Fruit fly (Drosophila melanogaster) whole organism, embryonic: ENCODE data around the gene msopa.

Source experiments
- Aef1 ChIP-seq: fragments of 200-800 bp; sonication (Bioruptor generic); IDR thresholded peaks from 3 replicates; pipeline ENCODE4 v1.3.6; 2022; ENCODE audit warnings: missing biosample characterization, missing genetic modification characterization
- Atf6 ChIP-seq: fragments of 200-800 bp; sonication (Bioruptor generic); IDR thresholded peaks from 2 replicates; pipeline ENCODE4 v1.3.6; 2022; ENCODE audit warnings: missing biosample characterization, missing genetic modification characterization
- CG10147 ChIP-seq: fragments of 200-800 bp; sonication (Bioruptor generic); optimal IDR thresholded peaks from 2 replicates; lab custom pipeline; 2019; ENCODE audit warnings: missing biosample characterization, mild to moderate bottlenecking, missing genetic modification characterization, moderate library complexity
- CG10209 ChIP-seq: fragments of 200-800 bp; sonication (Bioruptor generic); optimal IDR thresholded peaks from 3 replicates; lab custom pipeline; 2017; ENCODE audit warnings: missing biosample characterization, mild to moderate bottlenecking, missing genetic modification characterization, missing genetic modification reagents
- CG10366 ChIP-seq: fragments of 200-800 bp; sonication (Bioruptor generic); IDR thresholded peaks from 2 replicates; pipeline ENCODE4 v1.3.6; 2022; ENCODE audit warnings: missing biosample characterization, missing genetic modification characterization
- CG12219 ChIP-seq: fragments of 200-800 bp; sonication (Bioruptor generic); optimal IDR thresholded peaks from 3 replicates; lab custom pipeline; 2018; ENCODE audit warnings: missing biosample characterization, mild to moderate bottlenecking, missing genetic modification characterization
- CG12744 ChIP-seq: fragments of 200-800 bp; sonication (Bioruptor generic); optimal IDR thresholded peaks from 2 replicates; lab custom pipeline; 2016; ENCODE audit warnings: missing biosample characterization, missing genetic modification characterization
- CG13424 ChIP-seq: fragments of 200-800 bp; sonication (Bioruptor generic); optimal IDR thresholded peaks from 2 replicates; lab custom pipeline; 2019; ENCODE audit warnings: missing biosample characterization, mild to moderate bottlenecking, missing genetic modification characterization, moderate library complexity
- CG17385 ChIP-seq: fragments of 200-800 bp; sonication (Bioruptor generic); optimal IDR thresholded peaks from 3 replicates; lab custom pipeline; 2018; ENCODE audit warnings: missing biosample characterization, mild to moderate bottlenecking, missing genetic modification characterization
- CG17612 ChIP-seq: fragments of 200-800 bp; sonication (Bioruptor generic); IDR thresholded peaks from 2 replicates; pipeline ENCODE4 v1.3.6; 2022; ENCODE audit warnings: missing biosample characterization, missing genetic modification characterization
- CG18262 ChIP-seq: fragments of 200-800 bp; optimal IDR thresholded peaks from 3 replicates; lab custom pipeline; 2019; ENCODE audit warnings: missing biosample characterization, mild to moderate bottlenecking, missing genetic modification characterization, moderate library complexity
- CG18599 ChIP-seq: fragments of 200-800 bp; sonication (Bioruptor generic); optimal IDR thresholded peaks from 3 replicates; lab custom pipeline; 2017; ENCODE audit warnings: missing biosample characterization, missing genetic modification characterization, mild to moderate bottlenecking, moderate library complexity, missing genetic modification reagents
- CG2202 ChIP-seq: fragments of 200-800 bp; sonication (Bioruptor generic); optimal IDR thresholded peaks from 2 replicates; lab custom pipeline; 2018; ENCODE audit warnings: missing biosample characterization, mild to moderate bottlenecking, missing genetic modification characterization
- CG32532 ChIP-seq: fragments of 200-800 bp; sonication (Bioruptor generic); IDR thresholded peaks from 2 replicates; pipeline ENCODE4 v1.3.6; 2022; ENCODE audit warnings: missing biosample characterization, missing genetic modification characterization
- CG34224 ChIP-seq: fragments of 200-800 bp; sonication (Bioruptor generic); IDR thresholded peaks from 3 replicates; pipeline ENCODE4 v1.3.6; 2022; ENCODE audit warnings: missing biosample characterization, missing genetic modification characterization; ENCODE audit not compliant: partially characterized antibody
- CG4404 ChIP-seq: fragments of 200-800 bp; sonication (Bioruptor generic); IDR thresholded peaks from 2 replicates; pipeline ENCODE4 v1.3.6; 2022; ENCODE audit warnings: missing biosample characterization, missing genetic modification characterization
- CG4424 ChIP-seq: fragments of 200-800 bp; sonication (Bioruptor generic); optimal IDR thresholded peaks from 3 replicates; lab custom pipeline; 2016; ENCODE audit warnings: missing biosample characterization, missing genetic modification characterization
- CG4707 ChIP-seq: fragments of 200-800 bp; sonication (Bioruptor generic); optimal IDR thresholded peaks from 2 replicates; lab custom pipeline; 2018; ENCODE audit warnings: missing biosample characterization, mild to moderate bottlenecking, missing genetic modification characterization, moderate library complexity
- CG7839 ChIP-seq: fragments of 200-800 bp; sonication (Bioruptor generic); optimal IDR thresholded peaks from 3 replicates; lab custom pipeline; 2018; ENCODE audit warnings: missing biosample characterization, mild to moderate bottlenecking, missing genetic modification characterization, moderate library complexity
- CG7987 ChIP-seq: fragments of 200-800 bp; sonication (Bioruptor generic); optimal IDR thresholded peaks from 2 replicates; lab custom pipeline; 2018; ENCODE audit warnings: missing biosample characterization, mild to moderate bottlenecking, missing genetic modification characterization, moderate library complexity
- CG8281 ChIP-seq: fragments of 200-800 bp; sonication (Bioruptor generic); optimal IDR thresholded peaks from 2 replicates; lab custom pipeline; 2018; ENCODE audit warnings: missing biosample characterization, mild to moderate bottlenecking, missing genetic modification characterization, moderate library complexity
- CG8359 ChIP-seq: fragments of 200-800 bp; sonication (Bioruptor generic); optimal IDR thresholded peaks from 2 replicates; lab custom pipeline; 2017; ENCODE audit warnings: missing biosample characterization, mild to moderate bottlenecking, missing genetic modification characterization, borderline replicate concordance
- CG8765 ChIP-seq: fragments of 200-800 bp; sonication (Bioruptor generic); IDR thresholded peaks from 2 replicates; pipeline ENCODE4 v1.3.6; 2022; ENCODE audit warnings: missing biosample characterization, missing genetic modification characterization
- CG9817 ChIP-seq: fragments of 200-800 bp; sonication (Bioruptor generic); optimal IDR thresholded peaks from 2 replicates; lab custom pipeline; 2018; ENCODE audit warnings: missing biosample characterization, mild to moderate bottlenecking, missing genetic modification characterization, moderate library complexity
- Dad ChIP-seq: fragments of 200-800 bp; sonication (Bioruptor generic); optimal IDR thresholded peaks from 3 replicates; lab custom pipeline; 2016; ENCODE audit warnings: missing biosample characterization, missing genetic modification characterization
- H2.0 ChIP-seq: fragments of 200-800 bp; sonication (Bioruptor generic); IDR thresholded peaks from 2 replicates; pipeline ENCODE4 v1.3.6; 2022; ENCODE audit warnings: missing biosample characterization, missing genetic modification characterization
- Hmr ChIP-seq: fragments of 200-800 bp; sonication (Bioruptor generic); optimal IDR thresholded peaks from 3 replicates; lab custom pipeline; 2017; ENCODE audit warnings: mild to moderate bottlenecking, missing biosample characterization, missing genetic modification reagents, missing genetic modification characterization
- Hmx ChIP-seq: fragments of 200-800 bp; sonication (Bioruptor generic); optimal IDR thresholded peaks from 2 replicates; lab custom pipeline; 2016; ENCODE audit warnings: missing biosample characterization, missing genetic modification characterization
- Hr3 ChIP-seq: fragments of 200-800 bp; sonication (Bioruptor generic); optimal IDR thresholded peaks from 3 replicates; lab custom pipeline; 2016; ENCODE audit warnings: missing biosample characterization, missing genetic modification characterization
- Oli ChIP-seq: fragments of 200-800 bp; sonication (Bioruptor generic); optimal IDR thresholded peaks from 2 replicates; lab custom pipeline; 2018; ENCODE audit warnings: missing biosample characterization, mild to moderate bottlenecking, missing genetic modification characterization, moderate library complexity
- Scr ChIP-seq: fragments of 200-800 bp; sonication (Bioruptor generic); IDR thresholded peaks from 2 replicates; pipeline ENCODE4 v1.3.6; 2022; ENCODE audit warnings: missing biosample characterization, missing genetic modification characterization; ENCODE audit not compliant: partially characterized antibody
- TFAM ChIP-seq: fragments of 200-800 bp; sonication (Bioruptor generic); optimal IDR thresholded peaks from 2 replicates; lab custom pipeline; 2017; ENCODE audit warnings: missing biosample characterization, missing genetic modification characterization, inconsistent platforms
- bbx ChIP-seq: fragments of 200-800 bp; sonication (Bioruptor generic); IDR thresholded peaks from 2 replicates; pipeline ENCODE4 v1.3.6; 2022; ENCODE audit warnings: missing biosample characterization, missing genetic modification characterization; ENCODE audit not compliant: partially characterized antibody
- br ChIP-seq: fragments of >200 bp; optimal IDR thresholded peaks from 2 replicates; lab custom pipeline; 2017
- chinmo ChIP-seq: fragments of 200-800 bp; sonication (Bioruptor generic); IDR thresholded peaks from 4 replicates; pipeline ENCODE4 v1.3.6; 2022; ENCODE audit warnings: missing biosample characterization, missing genetic modification characterization; ENCODE audit not compliant: partially characterized antibody
- emc ChIP-seq: fragments of 200-800 bp; sonication (Bioruptor generic); optimal IDR thresholded peaks from 2 replicates; lab custom pipeline; 2016; ENCODE audit warnings: missing biosample characterization, missing genetic modification characterization
- gsb ChIP-seq: fragments of 200-800 bp; sonication (Bioruptor generic); IDR thresholded peaks from 2 replicates; pipeline ENCODE4 v1.3.6; 2022; ENCODE audit warnings: missing biosample characterization, missing genetic modification characterization
- gt ChIP-seq: fragments of 200-800 bp; sonication (Bioruptor generic); IDR thresholded peaks from 2 replicates; pipeline ENCODE4 v1.3.6; 2022; ENCODE audit warnings: missing biosample characterization, missing genetic modification characterization
- ind ChIP-seq: fragments of 200-800 bp; sonication (Bioruptor generic); optimal IDR thresholded peaks from 3 replicates; lab custom pipeline; 2016; ENCODE audit warnings: missing biosample characterization, missing genetic modification characterization
- jumu ChIP-seq: fragments of 200-800 bp; sonication (Bioruptor generic); optimal IDR thresholded peaks from 3 replicates; lab custom pipeline; 2016; ENCODE audit warnings: missing biosample characterization, missing genetic modification characterization
- kay ChIP-seq: fragments of 200-800 bp; sonication (Bioruptor generic); optimal IDR thresholded peaks from 2 replicates; lab custom pipeline; 2016; ENCODE audit warnings: missing biosample characterization, missing genetic modification characterization
- lmd ChIP-seq: fragments of 200-800 bp; sonication (Bioruptor generic); IDR thresholded peaks from 2 replicates; pipeline ENCODE4 v1.3.6; 2022; ENCODE audit warnings: missing biosample characterization, missing genetic modification characterization
- onecut ChIP-seq: fragments of 200-800 bp; sonication (Bioruptor generic); IDR thresholded peaks from 2 replicates; pipeline ENCODE4 v1.3.6; 2022; ENCODE audit warnings: missing biosample characterization, missing genetic modification characterization
- pb ChIP-seq: fragments of 200-800 bp; sonication (Bioruptor generic); optimal IDR thresholded peaks from 3 replicates; lab custom pipeline; 2016; ENCODE audit warnings: missing biosample characterization, missing genetic modification characterization
- repo ChIP-seq: fragments of 200-800 bp; sonication (Bioruptor generic); optimal IDR thresholded peaks from 2 replicates; lab custom pipeline; 2016; ENCODE audit warnings: missing biosample characterization, missing genetic modification characterization
- sob ChIP-seq: fragments of 200-800 bp; sonication (Bioruptor generic); IDR thresholded peaks from 2 replicates; pipeline ENCODE4 v1.3.6; 2022; ENCODE audit warnings: missing biosample characterization, missing genetic modification characterization
- sug ChIP-seq: fragments of 200-800 bp; optimal IDR thresholded peaks from 2 replicates; lab custom pipeline; 2019; ENCODE audit warnings: missing biosample characterization, mild to moderate bottlenecking, missing genetic modification characterization, moderate library complexity
- tap ChIP-seq: fragments of 200-800 bp; optimal IDR thresholded peaks from 3 replicates; lab custom pipeline; 2019; ENCODE audit warnings: missing biosample characterization, mild to moderate bottlenecking, missing genetic modification characterization, moderate library complexity
- tgo ChIP-seq: fragments of 200-800 bp; sonication (Bioruptor generic); IDR thresholded peaks from 3 replicates; pipeline ENCODE4 v1.3.6; 2022; ENCODE audit warnings: missing biosample characterization, missing genetic modification characterization
- vfl ChIP-seq: fragments of 200-800 bp; sonication (Bioruptor generic); optimal IDR thresholded peaks from 2 replicates; lab custom pipeline; 2016; ENCODE audit warnings: missing biosample characterization, missing genetic modification characterization
- wor ChIP-seq: fragments of 200-800 bp; sonication (Bioruptor generic); IDR thresholded peaks from 2 replicates; pipeline ENCODE4 v1.3.6; 2022; ENCODE audit warnings: missing biosample characterization, missing genetic modification characterization

Gene msopa

DNA sequence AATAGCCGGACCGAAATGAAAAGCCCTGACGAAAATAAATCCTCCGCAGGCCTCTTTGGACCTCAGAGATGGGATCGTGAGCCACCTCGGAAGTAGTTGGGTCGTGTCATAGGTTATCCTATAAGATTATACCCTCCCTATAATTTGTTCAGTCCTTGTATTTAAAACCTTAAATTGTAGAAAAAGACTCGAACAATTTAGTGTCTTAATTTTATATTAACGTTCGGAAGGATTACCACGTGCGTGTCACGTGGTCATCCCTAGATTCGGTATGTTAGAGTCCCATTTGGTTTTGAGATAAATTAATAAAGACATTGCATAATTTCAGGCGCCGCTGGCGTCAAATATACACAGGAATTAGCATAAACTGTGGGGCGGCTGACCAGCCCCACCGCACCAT, 4.5 kb upstream of the msopa start (continued):
- peak; percentile 55 for TF ChIP-seq CG7839 (tag; lab: Kevin White, UChicago)
- TF ChIP-seq emc (GFP tag; lab: Kevin White, UChicago): no peak
- peak; percentile 34 for TF ChIP-seq repo (GFP tag; lab: Kevin White, UChicago)
- TF ChIP-seq jumu: peak; percentile 42
- TF ChIP-seq wor (GFP tag; lab: Robert Waterston, UW): no peak
- no peak for TF ChIP-seq pb
- TF ChIP-seq CG10366 (GFP tag; lab: Robert Waterston, UW): peak; percentile 62
- TF ChIP-seq CG32532: peak; percentile 69
- no peak for TF ChIP-seq H2.0 (GFP tag; lab: Robert Waterston, UW)
- peak; percentile 43 for TF ChIP-seq CG12219 (GFP tag; lab: Kevin White, UChicago)
- TF ChIP-seq vfl (GFP tag; lab: Kevin White, UChicago): no peak
- TF ChIP-seq Dad (GFP tag; lab: Kevin White, UChicago): peak; percentile 2
- no peak for TF ChIP-seq CG8281 (tag; lab: Kevin White, UChicago)
- no peak for TF ChIP-seq CG4707
- TF ChIP-seq br (lab: Kevin White, UChicago): no peak
- TF ChIP-seq CG34224 (GFP tag; lab: Robert Waterston, UW): peak; percentile 85
- peak; percentile 57 for TF ChIP-seq CG13424 (tag; lab: Kevin White, UChicago)
- TF ChIP-seq TFAM: no peak
- no peak for TF ChIP-seq CG8359 (GFP tag; lab: Kevin White, UChicago)
- TF ChIP-seq CG12744 (GFP tag; lab: Kevin White, UChicago): peak; percentile 32
- TF ChIP-seq Hmx: no peak
- peak; percentile 65 for TF ChIP-seq lmd (GFP tag; lab: Robert Waterston, UW)
- no peak for TF ChIP-seq CG9817 (tag; lab: Kevin White, UChicago)
- peak; percentile 46 for TF ChIP-seq CG17385
- TF ChIP-seq CG18599 (GFP tag; lab: Kevin White, UChicago): peak; percentile 63
- TF ChIP-seq onecut (GFP tag; lab: Robert Waterston, UW): peak; percentile 31
- TF ChIP-seq gsb (GFP tag; lab: Robert Waterston, UW): no peak
- peak; percentile 45 for TF ChIP-seq Oli
- TF ChIP-seq CG7987 (GFP tag; lab: Kevin White, UChicago): no peak
- no peak for TF ChIP-seq CG2202 (tag; lab: Kevin White, UChicago)
- TF ChIP-seq sug (tag; lab: Kevin White, UChicago): peak; percentile 16
- TF ChIP-seq CG10147 (GFP tag; lab: Kevin White, UChicago): peak; percentile 9
- TF ChIP-seq Hmr: peak; percentile 57
- TF ChIP-seq CG17612 (GFP tag; lab: Robert Waterston, UW): 0 out of 2 replicates have a peak, but pooled peaks have one; percentile 52
- TF ChIP-seq tap (tag; lab: Kevin White, UChicago): peak; percentile 8
- peak; percentile 60 for TF ChIP-seq CG10209
- peak; percentile 47 for TF ChIP-seq ind (GFP tag; lab: Kevin White, UChicago)
- peak; percentile 90 for TF ChIP-seq Scr (GFP tag; lab: Robert Waterston, UW)
- no peak for TF ChIP-seq chinmo (GFP tag; lab: Robert Waterston, UW)
- TF ChIP-seq Aef1 (GFP tag; lab: Robert Waterston, UW): peak; percentile 22; the same call in 1 of the 3 replicates
- peak; percentile 69 for TF ChIP-seq bbx (GFP tag; lab: Robert Waterston, UW)
- TF ChIP-seq gt (GFP tag; lab: Robert Waterston, UW): peak; percentile 28; the same call in 1 of the 2 replicates
- TF ChIP-seq CG18262 (tag; lab: Kevin White, UChicago): peak; percentile 65
- TF ChIP-seq CG4424 (GFP tag; lab: Kevin White, UChicago): peak; percentile 54
- peak; percentile 61 for TF ChIP-seq tgo (GFP tag; lab: Robert Waterston, UW)
- peak; percentile 38 for TF ChIP-seq CG4404
- peak; percentile 60; the same call in 1 of the 2 replicates for TF ChIP-seq CG8765 (GFP tag; lab: Robert Waterston, UW)
- TF ChIP-seq Atf6: peak; percentile 70; the same call in 1 of the 2 replicates
- peak; percentile 75 for TF ChIP-seq sob
- TF ChIP-seq Hr3 (GFP tag; lab: Kevin White, UChicago): peak; percentile 22
- peak; percentile 0 for TF ChIP-seq kay (GFP tag; lab: Kevin White, UChicago)
